Worm (Caenorhabditis elegans) whole organism, L4/young adult: ENCODE results near the gene nspc-14.

Experiments
- W03F9.2 ChIP-seq: fragments of 150-350 bp; optimal IDR thresholded peaks from 2 replicates; lab custom pipeline; 2014; ENCODE audit warnings: missing biosample characterization, missing genetic modification characterization
- dao-5 ChIP-seq: sonication (generic microtip); optimal IDR thresholded peaks from 2 replicates; lab custom pipeline; 2016; ENCODE audit warnings: missing genotype, missing genetic modification characterization, moderate library complexity, missing compliant biosample characterization
- him-1 ChIP-seq: sonication (generic microtip); optimal IDR thresholded peaks from 2 replicates; lab custom pipeline; 2016; ENCODE audit warnings: missing genotype, missing genetic modification reagents, missing genetic modification characterization, missing compliant biosample characterization

The nspc-14 gene

ce11 chrX:12326424-12326823, 32.4 kb downstream of the nspc-14 start, which contains the start of gene srd-41:
Gene srd-41 (plus strand): TSS chrX:12326724.
- TF ChIP-seq dao-5 (tag; lab: Kevin White, UChicago) (no peak), him-1 (no peak), W03F9.2 (tag; lab: Kevin White, UChicago) (no peak)

- TF ChIP-seq W03F9.2 (tag; lab: Kevin White, UChicago) (no peak), dao-5 (tag; lab: Kevin White, UChicago) (no peak), him-1 (no peak)
These were observed 35.4 kb downstream of the nspc-14 start, which contains the start of gene srd-40 for ce11 chrX:12323439-12323838. Gene srd-40 (plus strand): TSS chrX:12323739.

- TF ChIP-seq W03F9.2 (tag; lab: Kevin White, UChicago) (no peak), dao-5 (tag; lab: Kevin White, UChicago) (no peak), him-1 (no peak)
These were observed 37.5 kb downstream of the nspc-14 start, which contains the start of gene F17A2.13 for ce11 chrX:12321357-12321756. Gene F17A2.13 (plus strand): TSS chrX:12321657.

ce11 chrX:12320737-12321136, 38.1 kb downstream of the nspc-14 start, which contains the start of gene ceh-40:
Gene ceh-40 (minus strand): TSS chrX:12320777.
- TF ChIP-seq W03F9.2 (tag; lab: Kevin White, UChicago) (no peak), him-1 (no peak), dao-5 (tag; lab: Kevin White, UChicago) (no peak)

- TF ChIP-seq dao-5 (tag; lab: Kevin White, UChicago) (no peak), W03F9.2 (tag; lab: Kevin White, UChicago) (no peak), him-1 (no peak)
These were observed 41.3 kb downstream of the nspc-14 start for ce11 chrX:12317560-12317959.

- TF ChIP-seq dao-5 (tag; lab: Kevin White, UChicago) (no peak), him-1 (no peak), W03F9.2 (tag; lab: Kevin White, UChicago) (no peak)
These were observed 43.6 kb downstream of the nspc-14 start, which contains the start of gene xtr-2 for ce11 chrX:12315268-12315667. Gene xtr-2 (plus strand): TSS chrX:12315568.

- no peak for TF ChIP-seq dao-5 (tag; lab: Kevin White, UChicago)
- TF ChIP-seq W03F9.2 (tag; lab: Kevin White, UChicago) = no peak
These were observed 44.5 kb downstream of the nspc-14 start for ce11 chrX:12314395-12314794.

ce11 chrX:12313779-12314178, 45.1 kb downstream of the nspc-14 start:
- TF ChIP-seq him-1 = no peak
- TF ChIP-seq dao-5 (tag; lab: Kevin White, UChicago) = no peak
- no peak for TF ChIP-seq W03F9.2 (tag; lab: Kevin White, UChicago)
